Worm (Caenorhabditis elegans): ENCODE measurements around the gene gad-3.

DNA sequence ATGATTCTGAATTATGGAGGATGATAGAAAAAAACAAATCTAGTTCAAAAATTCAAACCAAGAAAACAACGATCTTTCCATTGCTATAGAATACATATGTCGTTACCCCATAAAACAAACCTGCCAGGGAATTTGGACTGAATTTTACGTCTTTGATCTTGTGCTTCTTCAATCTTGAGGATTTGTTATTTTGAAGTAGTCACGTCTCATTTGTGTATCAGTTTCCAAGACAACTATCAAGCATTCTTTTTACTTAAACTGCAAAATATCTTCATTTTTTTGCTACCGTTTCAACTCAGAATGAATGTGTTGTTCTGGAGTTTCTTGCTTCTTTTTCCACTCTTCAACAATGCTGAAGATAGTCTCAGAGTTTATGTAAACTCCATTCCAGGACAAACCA, 42.0 kb downstream of the gad-3 start, which contains the start of gene F21C10.19:
- no peak for TF ChIP-seq unc-130 (tag; optimal IDR thresholded peaks at IDR 0.05)
- TF ChIP-seq fos-1 (tag; optimal IDR thresholded peaks at IDR 0.05): no peak
- no peak for TF ChIP-seq jun-1 (tag; optimal IDR thresholded peaks at IDR 0.05)
- no peak for TF ChIP-seq sox-4 (tag; optimal IDR thresholded peaks at IDR 0.05)
- TF ChIP-seq nhr-11 (tag; optimal IDR thresholded peaks at IDR 0.05): no peak
- TF ChIP-seq skn-1 (tag; optimal IDR thresholded peaks at IDR 0.05): no peak
- no peak for TF ChIP-seq zag-1 (tag; optimal IDR thresholded peaks at IDR 0.05)
- no peak for TF ChIP-seq nhr-237 (tag; optimal IDR thresholded peaks at IDR 0.05)
- TF ChIP-seq egl-13 (tag; optimal IDR thresholded peaks at IDR 0.05): no peak

Measured in whole organism, L1 larva.